Fruit fly (Drosophila melanogaster) whole organism, embryonic: ENCODE measurements around the gene Spn88Ea.

ENCODE experiments used
- CG10462 ChIP-seq: fragments of 200-800 bp; sonication (Bioruptor generic); optimal IDR thresholded peaks from 2 replicates; lab custom pipeline; 2016; ENCODE audit warnings: missing biosample characterization, missing genetic modification characterization
- CG10543 ChIP-seq: fragments of 200-800 bp; sonication (Bioruptor generic); optimal IDR thresholded peaks from 3 replicates; lab custom pipeline; 2017; ENCODE audit warnings: missing biosample characterization, mild to moderate bottlenecking, missing genetic modification characterization, moderate library complexity
- CG13624 ChIP-seq: fragments of 200-800 bp; sonication (Bioruptor generic); optimal IDR thresholded peaks from 2 replicates; lab custom pipeline; 2016; ENCODE audit warnings: missing biosample characterization, missing genetic modification characterization
- CG17385 ChIP-seq: fragments of 200-800 bp; sonication (Bioruptor generic); optimal IDR thresholded peaks from 3 replicates; lab custom pipeline; 2018; ENCODE audit warnings: missing biosample characterization, mild to moderate bottlenecking, missing genetic modification characterization
- CG17829 ChIP-seq: fragments of 200-800 bp; optimal IDR thresholded peaks from 2 replicates; lab custom pipeline; 2019; ENCODE audit warnings: missing biosample characterization, mild to moderate bottlenecking, missing genetic modification characterization, moderate library complexity
- CG2875 ChIP-seq: fragments of 200-800 bp; sonication (Bioruptor generic); optimal IDR thresholded peaks from 2 replicates; lab custom pipeline; 2017; ENCODE audit warnings: missing biosample characterization, mild to moderate bottlenecking, missing genetic modification characterization, missing genetic modification reagents
- CG3281 ChIP-seq: fragments of 200-800 bp; sonication (Bioruptor generic); optimal IDR thresholded peaks from 3 replicates; lab custom pipeline; 2017; ENCODE audit warnings: missing biosample characterization, mild to moderate bottlenecking, missing genetic modification characterization
- CG33557 ChIP-seq: fragments of 200-800 bp; sonication (Bioruptor generic); optimal IDR thresholded peaks from 2 replicates; lab custom pipeline; 2019; ENCODE audit warnings: missing biosample characterization, mild to moderate bottlenecking, missing genetic modification characterization, moderate library complexity
- CG3407 ChIP-seq: fragments of 200-800 bp; sonication (Bioruptor generic); optimal IDR thresholded peaks from 2 replicates; lab custom pipeline; 2018; ENCODE audit warnings: missing biosample characterization, mild to moderate bottlenecking, missing genetic modification characterization
- CG5180 ChIP-seq: fragments of 200-800 bp; sonication (Bioruptor generic); optimal IDR thresholded peaks from 3 replicates; lab custom pipeline; 2017; ENCODE audit warnings: missing biosample characterization, missing genetic modification characterization, mild to moderate bottlenecking, moderate library complexity, missing genetic modification reagents
- CG7556 ChIP-seq: fragments of 200-800 bp; sonication (Bioruptor generic); optimal IDR thresholded peaks from 2 replicates; lab custom pipeline; 2017; ENCODE audit warnings: missing biosample characterization, mild to moderate bottlenecking, missing genetic modification characterization
- CG9609 ChIP-seq: fragments of 200-800 bp; sonication (Bioruptor generic); optimal IDR thresholded peaks from 3 replicates; lab custom pipeline; 2016; ENCODE audit warnings: missing biosample characterization, missing genetic modification characterization
- Dfd ChIP-seq, 2 experiments: fragments of >200 bp; optimal IDR thresholded peaks; 2 replicates each; lab custom pipeline; 2017; ENCODE audit warnings: missing biosample characterization in 2 of 2, missing genetic modification characterization in 2 of 2
- Ets65A ChIP-seq: fragments of 200-800 bp; sonication (Bioruptor generic); peaks from one replicate; lab custom pipeline; 2016; ENCODE audit warnings: missing biosample characterization, missing genetic modification characterization
- Meics ChIP-seq: fragments of 200-800 bp; sonication (Bioruptor generic); optimal IDR thresholded peaks from 2 replicates; lab custom pipeline; 2017; ENCODE audit warnings: missing biosample characterization, mild to moderate bottlenecking, missing genetic modification characterization
- Ravus ChIP-seq: fragments of 200-800 bp; sonication (Bioruptor generic); IDR thresholded peaks from 2 replicates; pipeline ENCODE4 v1.3.6; 2022; ENCODE audit warnings: missing biosample characterization, missing genetic modification characterization
- Trl ChIP-seq, 3 experiments: fragments of >200 bp in 2 of 3; fragments of 200-800 bp in 1 of 3; sonication (Bioruptor generic) in 1 of 3; optimal IDR thresholded peaks; 2 replicates in 1 of 3; 3 replicates in 2 of 3; lab custom pipeline; 2016 to 2017; ENCODE audit warnings: missing biosample characterization in 1 of 3, missing genetic modification characterization in 1 of 3
- ase ChIP-seq: fragments of 200-800 bp; sonication (Bioruptor generic); IDR thresholded peaks from 3 replicates; pipeline ENCODE4 v1.3.6; 2022; ENCODE audit warnings: missing biosample characterization, missing genetic modification characterization
- caup ChIP-seq: fragments of 200-800 bp; sonication (Bioruptor generic); optimal IDR thresholded peaks from 3 replicates; lab custom pipeline; 2017; ENCODE audit warnings: missing biosample characterization, mild to moderate bottlenecking, missing genetic modification characterization, moderate library complexity; ENCODE audit not compliant: severe bottlenecking
- emc ChIP-seq: fragments of 200-800 bp; sonication (Bioruptor generic); optimal IDR thresholded peaks from 2 replicates; lab custom pipeline; 2016; ENCODE audit warnings: missing biosample characterization, missing genetic modification characterization
- fd102C ChIP-seq: fragments of 200-800 bp; sonication (Bioruptor generic); optimal IDR thresholded peaks from 2 replicates; lab custom pipeline; 2018; ENCODE audit warnings: missing biosample characterization, mild to moderate bottlenecking, missing genetic modification characterization, moderate library complexity
- fd64A ChIP-seq: fragments of 200-800 bp; sonication (Bioruptor generic); optimal IDR thresholded peaks from 3 replicates; lab custom pipeline; 2018; ENCODE audit warnings: missing biosample characterization, mild to moderate bottlenecking, missing genetic modification characterization
- ham ChIP-seq: fragments of 200-800 bp; sonication (Bioruptor generic); IDR thresholded peaks from 2 replicates; pipeline ENCODE4 v1.3.6; 2022; ENCODE audit warnings: missing biosample characterization, missing genetic modification characterization
- kah ChIP-seq: fragments of 200-800 bp; sonication (Bioruptor generic); optimal IDR thresholded peaks from 2 replicates; lab custom pipeline; 2018; ENCODE audit warnings: missing biosample characterization, mild to moderate bottlenecking, missing genetic modification characterization
- lab ChIP-seq: fragments of 200-800 bp; sonication (Bioruptor generic); optimal IDR thresholded peaks from 3 replicates; lab custom pipeline; 2017; ENCODE audit warnings: missing biosample characterization, missing genetic modification characterization, mild to moderate bottlenecking, moderate library complexity, missing genetic modification reagents
- mirr ChIP-seq: fragments of 200-800 bp; sonication (Bioruptor generic); optimal IDR thresholded peaks from 3 replicates; lab custom pipeline; 2018; ENCODE audit warnings: missing biosample characterization, mild to moderate bottlenecking, missing genetic modification characterization
- pnt ChIP-seq: fragments of 200-800 bp; sonication (Bioruptor generic); optimal IDR thresholded peaks from 3 replicates; lab custom pipeline; 2016; ENCODE audit warnings: missing biosample characterization, missing genetic modification characterization
- sd ChIP-seq: fragments of 200-800 bp; sonication (Bioruptor generic); optimal IDR thresholded peaks from 3 replicates; lab custom pipeline; 2018; ENCODE audit warnings: missing biosample characterization, mild to moderate bottlenecking, missing genetic modification characterization, moderate library complexity
- so ChIP-seq: fragments of 200-800 bp; sonication (Bioruptor generic); IDR thresholded peaks from 3 replicates; pipeline ENCODE4 v1.3.6; 2022; ENCODE audit warnings: missing biosample characterization, missing genetic modification characterization
- trem ChIP-seq: fragments of 200-800 bp; optimal IDR thresholded peaks from 3 replicates; lab custom pipeline; 2019; ENCODE audit warnings: missing biosample characterization, mild to moderate bottlenecking, missing genetic modification characterization, moderate library complexity

Spn88Ea gene

DNA sequence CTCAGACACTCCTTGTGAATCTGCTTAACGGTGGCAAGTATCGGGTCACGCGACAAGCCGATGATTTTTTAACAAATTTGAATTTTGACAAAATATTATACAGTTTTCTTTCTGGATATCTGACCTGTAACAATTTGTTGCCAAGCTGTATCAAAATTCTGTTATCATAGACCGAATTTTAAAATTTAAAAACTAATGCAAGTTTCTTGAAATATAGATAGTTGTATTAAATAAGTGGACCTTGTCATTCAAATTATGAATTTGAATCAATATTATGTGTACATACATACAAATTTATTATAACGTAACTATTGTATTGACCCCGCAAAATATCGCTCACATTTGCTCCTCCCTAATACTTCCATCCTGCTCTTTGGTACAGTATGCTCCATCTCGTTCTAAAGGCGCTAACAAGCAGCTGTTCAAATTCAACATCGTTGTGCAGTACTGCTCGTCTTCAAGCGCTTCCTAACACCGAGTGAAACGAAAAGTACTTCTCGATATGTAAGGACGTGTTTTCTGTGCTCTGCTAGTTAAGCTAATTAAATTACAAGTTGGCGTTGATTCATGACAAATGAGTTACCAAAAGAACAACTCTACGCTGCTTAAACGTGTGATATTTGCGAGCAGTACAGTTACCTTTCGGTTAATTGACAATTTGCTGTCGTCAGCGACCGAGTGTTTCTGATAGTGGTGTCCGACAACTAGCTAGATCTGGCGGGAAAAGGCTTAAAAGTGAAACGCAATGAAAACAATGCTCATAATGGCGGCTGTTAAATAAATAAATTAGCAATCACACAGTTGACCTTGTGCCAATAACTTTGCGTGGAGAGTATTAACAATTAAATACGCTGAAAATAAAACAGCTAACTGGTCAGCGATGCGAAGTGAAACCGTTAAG, 9.9 kb downstream of the Spn88Ea start, which contains the start of the genes Kpc1 and CG42542 (continued):
- TF ChIP-seq CG3281 (GFP tag; lab: Kevin White, UChicago) (peak; percentile 10), CG17829 (tag; lab: Kevin White, UChicago) (peak; percentile 83), ham (no peak), Dfd (GFP tag; optimal IDR thresholded peaks at IDR 0.05; lab: Kevin White, UChicago) (no peak), CG9609 (GFP tag; lab: Kevin White, UChicago) (peak; percentile 42), Ravus (GFP tag; lab: Robert Waterston, UW) (no peak), CG13624 (GFP tag; lab: Kevin White, UChicago) (peak; percentile 78), lab (GFP tag; lab: Kevin White, UChicago) (peak; percentile 82), pnt (peak; percentile 60), CG7556 (peak; percentile 75), CG5180 (GFP tag; lab: Kevin White, UChicago) (peak; percentile 2), mirr (GFP tag; lab: Kevin White, UChicago) (peak; percentile 29), fd102C (no peak), fd64A (GFP tag; lab: Kevin White, UChicago) (no peak), emc (peak; percentile 27), trem (peak; percentile 51), CG2875 (no peak), kah (GFP tag; lab: Kevin White, UChicago) (no peak), Meics (GFP tag; lab: Kevin White, UChicago) (peak; percentile 64), CG17385 (peak; percentile 23), caup (GFP tag; lab: Kevin White, UChicago) (peak; percentile 57), ase (GFP tag; lab: Robert Waterston, UW) (peak; percentile 66), CG33557 (GFP tag; lab: Kevin White, UChicago) (peak; percentile 57)

DNA sequence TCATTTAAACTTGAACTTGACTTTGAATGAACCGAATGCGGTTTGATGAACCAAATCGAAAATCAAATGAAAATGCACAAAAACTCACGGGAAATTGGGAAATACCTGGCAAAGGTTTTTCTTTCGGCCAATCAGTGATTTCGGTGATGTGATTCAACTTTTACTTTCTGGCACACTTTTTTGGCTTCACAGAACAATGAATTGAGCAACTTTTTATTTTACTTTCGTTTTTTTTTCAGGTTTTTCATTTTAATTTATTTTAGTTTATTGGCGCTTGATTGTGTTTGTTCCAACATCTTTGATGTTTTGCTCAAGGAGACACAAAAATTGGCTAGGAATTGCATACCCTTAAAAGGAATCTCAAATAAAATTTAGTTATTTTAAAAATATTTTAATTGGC, 24.8 kb downstream of the Spn88Ea start, which contains the start of gene Mf:
TSS of gene Mf (minus strand) at position 44 of the 400 bp plus-strand sequence.
- TF ChIP-seq CG10462 (GFP tag; lab: Kevin White, UChicago), result no peak
- TF ChIP-seq, all 482 proteins: peak for 0

DNA sequence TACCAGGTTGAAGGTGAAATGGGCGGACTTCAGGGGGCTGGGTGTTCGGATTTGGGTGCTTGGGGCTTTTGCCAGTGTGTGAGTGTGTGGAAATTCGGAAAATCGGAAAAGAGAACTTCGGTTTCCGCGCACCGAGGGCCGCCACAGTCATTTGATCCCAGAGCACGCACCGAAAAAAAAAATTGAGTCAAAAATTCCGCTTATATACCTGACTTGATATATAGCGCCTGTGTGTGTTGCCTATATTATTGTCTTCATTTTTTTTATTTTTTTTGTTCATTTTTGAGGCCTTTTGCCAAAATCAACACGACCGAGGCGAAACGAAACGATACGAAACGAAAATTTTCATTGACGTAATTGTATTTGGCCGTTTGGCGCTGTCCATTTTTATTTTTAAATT, 29.0 kb downstream of the Spn88Ea start:
- TF ChIP-seq CG3407 (GFP tag; lab: Kevin White, UChicago) (no peak), fd102C (no peak), Trl (optimal IDR thresholded peaks at IDR 0.05; lab: Kevin White, UChicago) (no peak), Trl (GFP tag; optimal IDR thresholded peaks at IDR 0.05; lab: Kevin White, UChicago) (no peak), CG10543 (GFP tag; lab: Kevin White, UChicago) (peak; percentile 72), sd (tag; lab: Kevin White, UChicago) (peak; percentile 9), so (peak; percentile 76; the same call in 2 of the 3 replicates), Ets65A (peak; percentile 16)
